Worm (Caenorhabditis elegans): Measurements from ENCODE around the gene nphp-2.

Gene nphp-2

ce11 chrV:1895483-1895882, at the start of gene nphp-2:
nphp-2 (plus strand) TSS chrV:1895783.
- TF ChIP-seq peb-1 (tag; optimal IDR thresholded peaks at IDR 0.05) (no peak), Y55F3AM.14 (GFP tag; optimal IDR thresholded peaks at IDR 0.05) (no peak), dmd-4 (tag; optimal IDR thresholded peaks at IDR 0.05) (no peak), skn-1 (tag; optimal IDR thresholded peaks at IDR 0.05) (no peak), lin-39 (tag; optimal IDR thresholded peaks at IDR 0.05) (no peak), aly-2 (tag; optimal IDR thresholded peaks at IDR 0.05) (no peak), nhr-25 (tag; optimal IDR thresholded peaks at IDR 0.05) (no peak), mdl-1 (tag; optimal IDR thresholded peaks at IDR 0.05) (no peak), mab-5 (tag; optimal IDR thresholded peaks at IDR 0.05) (no peak), R02D3.7 (tag; optimal IDR thresholded peaks at IDR 0.05) (no peak), lin-11 (tag; optimal IDR thresholded peaks at IDR 0.05) (no peak), sma-3 (GFP tag; optimal IDR thresholded peaks at IDR 0.05) (no peak), lsy-2 (tag; optimal IDR thresholded peaks at IDR 0.05) (no peak), ztf-4 (tag; optimal IDR thresholded peaks at IDR 0.05) (no peak), nhr-10 (tag; optimal IDR thresholded peaks at IDR 0.05) (no peak), sma-9 (GFP tag; optimal IDR thresholded peaks at IDR 0.05) (no peak), sma-9 (tag; optimal IDR thresholded peaks at IDR 0.05) (no peak), ztf-1 (GFP tag; conservative IDR thresholded peaks at IDR 0.05) (no peak), zag-1 (tag; optimal IDR thresholded peaks at IDR 0.05) (no peak)

ce11 chrV:1845977-1846376, 49.6 kb upstream of the nphp-2 start, which contains the start of gene T10B5.7:
T10B5.7 (plus strand) TSS chrV:1846201.
- TF ChIP-seq unc-62 (GFP tag; optimal IDR thresholded peaks at IDR 0.05) (no peak), ceh-82 (tag; optimal IDR thresholded peaks at IDR 0.05) (no peak), nhr-77 (tag; optimal IDR thresholded peaks at IDR 0.05) (no peak), mab-5 (tag; optimal IDR thresholded peaks at IDR 0.05) (no peak), fos-1 (tag; optimal IDR thresholded peaks at IDR 0.05) (peak; percentile 86)

- TF ChIP-seq unc-39 (tag; optimal IDR thresholded peaks at IDR 0.05) (no peak), ztf-4 (tag; optimal IDR thresholded peaks at IDR 0.05) (no peak), snpc-4 (tag; optimal IDR thresholded peaks at IDR 0.05) (no peak), ztf-1 (GFP tag; conservative IDR thresholded peaks at IDR 0.05) (no peak), lin-11 (tag; optimal IDR thresholded peaks at IDR 0.05) (no peak), nhr-25 (tag; optimal IDR thresholded peaks at IDR 0.05) (no peak), mbf-1 (tag; optimal IDR thresholded peaks at IDR 0.05) (no peak), C34F6.9 (tag; optimal IDR thresholded peaks at IDR 0.05) (no peak), zag-1 (tag; optimal IDR thresholded peaks at IDR 0.05) (no peak), lsy-2 (tag; optimal IDR thresholded peaks at IDR 0.05) (no peak), lin-13 (GFP tag; optimal IDR thresholded peaks at IDR 0.05) (no peak), gmeb-1 (tag; optimal IDR thresholded peaks at IDR 0.05) (no peak), nhr-6 (tag; optimal IDR thresholded peaks at IDR 0.05) (no peak), sma-9 (GFP tag; optimal IDR thresholded peaks at IDR 0.05) (no peak), sma-9 (tag; optimal IDR thresholded peaks at IDR 0.05) (no peak), crh-2 (tag; optimal IDR thresholded peaks at IDR 0.05) (no peak), fos-1 (tag; optimal IDR thresholded peaks at IDR 0.05) (no peak), nhr-237 (tag; optimal IDR thresholded peaks at IDR 0.05) (no peak)
These were observed 47.0 kb upstream of the nphp-2 start for ce11 chrV:1848590-1848989.

- no peak for TF ChIP-seq ztf-4 (tag; optimal IDR thresholded peaks at IDR 0.05)
- TF ChIP-seq ZK546.5 (tag; optimal IDR thresholded peaks at IDR 0.05) = no peak
- TF ChIP-seq nhr-25 (tag; optimal IDR thresholded peaks at IDR 0.05) = peak; percentile 23
- TF ChIP-seq Y55F3AM.14 (GFP tag; optimal IDR thresholded peaks at IDR 0.05) = no peak
These were observed 40.5 kb upstream of the nphp-2 start for ce11 chrV:1855087-1855486.

- TF ChIP-seq R02D3.7 (tag; optimal IDR thresholded peaks at IDR 0.05) (no peak), ceh-82 (tag; optimal IDR thresholded peaks at IDR 0.05) (no peak), ztf-11 (tag; optimal IDR thresholded peaks at IDR 0.05) (no peak), lin-11 (tag; optimal IDR thresholded peaks at IDR 0.05) (no peak), Y55F3AM.14 (GFP tag; optimal IDR thresholded peaks at IDR 0.05) (no peak), ama-1 (optimal IDR thresholded peaks at IDR 0.05) (no peak), mdl-1 (tag; optimal IDR thresholded peaks at IDR 0.05) (no peak), ceh-16 (tag; optimal IDR thresholded peaks at IDR 0.05) (no peak)
These were observed 39.4 kb upstream of the nphp-2 start, which contains the start of gene T10B5.10 for ce11 chrV:1856176-1856575. T10B5.10 (minus strand) TSS chrV:1856276.

Measured in whole organism, L2 larva.